Worm (Caenorhabditis elegans): Measurements from ENCODE around the gene lips-13.

Gene lips-13

ce11 chrII:1104409-1104808 is 13.4 kb downstream of the lips-13 start, which contains the start of gene T13B5.9:
Gene T13B5.9, minus strand, starts transcription at chrII:1104509.
- TF ChIP-seq nhr-28 (tag; optimal IDR thresholded peaks at IDR 0.05): no peak
- no peak for TF ChIP-seq nhr-2 (tag; optimal IDR thresholded peaks at IDR 0.05)
- TF ChIP-seq M03D4.4 (tag; optimal IDR thresholded peaks at IDR 0.05): no peak

- TF ChIP-seq unc-120 (tag; optimal IDR thresholded peaks at IDR 0.05; ENCODE audit: poor library complexity, severe bottlenecking) (no peak), lsy-2 (tag; optimal IDR thresholded peaks at IDR 0.05) (no peak), ceh-39 (tag; optimal IDR thresholded peaks at IDR 0.05) (no peak), lin-32 (GFP tag; optimal IDR thresholded peaks at IDR 0.05) (no peak)
Measured at ce11 chrII:1103484-1104100, 14.2 kb downstream of the lips-13 start.

ce11 chrII:1102209-1102608 is 15.6 kb downstream of the lips-13 start:
- TF ChIP-seq nhr-28 (tag; optimal IDR thresholded peaks at IDR 0.05) (no peak), lsy-2 (tag; optimal IDR thresholded peaks at IDR 0.05) (no peak), unc-120 (tag; optimal IDR thresholded peaks at IDR 0.05; ENCODE audit: poor library complexity, severe bottlenecking) (no peak), cnd-1 (tag; optimal IDR thresholded peaks at IDR 0.05) (no peak)

ce11 chrII:1101413-1101812 is 16.4 kb downstream of the lips-13 start:
- TF ChIP-seq ztf-11 (tag; optimal IDR thresholded peaks at IDR 0.05) (no peak), lin-13 (tag; optimal IDR thresholded peaks at IDR 0.05) (no peak), mls-2 (tag; optimal IDR thresholded peaks at IDR 0.05) (no peak), nhr-28 (tag; optimal IDR thresholded peaks at IDR 0.05) (no peak), unc-120 (tag; optimal IDR thresholded peaks at IDR 0.05; ENCODE audit: poor library complexity, severe bottlenecking) (no peak), nhr-237 (tag; optimal IDR thresholded peaks at IDR 0.05) (no peak), blmp-1 (tag; optimal IDR thresholded peaks at IDR 0.05) (no peak), lsy-2 (tag; optimal IDR thresholded peaks at IDR 0.05) (no peak), zip-8 (tag; optimal IDR thresholded peaks at IDR 0.05) (no peak), cnd-1 (tag; optimal IDR thresholded peaks at IDR 0.05) (no peak), ceh-39 (tag; optimal IDR thresholded peaks at IDR 0.05) (no peak), pha-4 (tag; optimal IDR thresholded peaks at IDR 0.05) (no peak), ceh-43 (GFP tag; optimal IDR thresholded peaks at IDR 0.05) (no peak)

- TF ChIP-seq lsy-2 (tag; optimal IDR thresholded peaks at IDR 0.05) (no peak), zip-8 (tag; optimal IDR thresholded peaks at IDR 0.05) (no peak), sem-2 (GFP tag; optimal IDR thresholded peaks at IDR 0.05) (no peak), mls-2 (tag; optimal IDR thresholded peaks at IDR 0.05) (no peak), flh-1 (GFP tag; optimal IDR thresholded peaks at IDR 0.05) (no peak), bed-3 (GFP tag; optimal IDR thresholded peaks at IDR 0.05) (no peak), unc-120 (tag; optimal IDR thresholded peaks at IDR 0.05; ENCODE audit: poor library complexity, severe bottlenecking) (no peak), sptf-1 (tag; optimal IDR thresholded peaks at IDR 0.05) (no peak), elt-3 (tag; optimal IDR thresholded peaks at IDR 0.05) (no peak), ceh-83 (GFP tag; optimal IDR thresholded peaks at IDR 0.05) (no peak), ces-1 (GFP tag; optimal IDR thresholded peaks at IDR 0.05) (no peak), tbx-8 (GFP tag; optimal IDR thresholded peaks at IDR 0.05) (no peak), unc-62 (GFP tag; optimal IDR thresholded peaks at IDR 0.05) (no peak), ham-2 (GFP tag; optimal IDR thresholded peaks at IDR 0.05) (no peak), ceh-39 (tag; optimal IDR thresholded peaks at IDR 0.05) (no peak), nhr-12 (tag; optimal IDR thresholded peaks at IDR 0.05) (no peak), hlh-1 (tag; optimal IDR thresholded peaks at IDR 0.05) (no peak)
Measured at ce11 chrII:1100719-1101118, 17.1 kb downstream of the lips-13 start, which contains the start of gene pho-14. Gene pho-14, minus strand, starts transcription at chrII:1100819.

- no peak for TF ChIP-seq tbx-8 (GFP tag; optimal IDR thresholded peaks at IDR 0.05)
- no peak for TF ChIP-seq nhr-76 (tag; optimal IDR thresholded peaks at IDR 0.05)
- TF ChIP-seq unc-62 (GFP tag; optimal IDR thresholded peaks at IDR 0.05): no peak
- TF ChIP-seq snpc-4 (tag; optimal IDR thresholded peaks at IDR 0.05): no peak
- TF ChIP-seq flh-1 (GFP tag; optimal IDR thresholded peaks at IDR 0.05): no peak
- no peak for TF ChIP-seq nhr-2 (tag; optimal IDR thresholded peaks at IDR 0.05)
- no peak for TF ChIP-seq sem-2 (GFP tag; optimal IDR thresholded peaks at IDR 0.05)
- TF ChIP-seq elt-3 (tag; optimal IDR thresholded peaks at IDR 0.05): no peak
- no peak for TF ChIP-seq lsy-2 (tag; optimal IDR thresholded peaks at IDR 0.05)
Measured at ce11 chrII:1091706-1092105, 26.1 kb downstream of the lips-13 start, which contains the start of gene snf-3. Gene snf-3, plus strand, starts transcription at chrII:1092006.

Measured in whole organism, mixed stage, embryonic.